Worm (Caenorhabditis elegans): ENCODE data around the gene ZK809.5.

ZK809.5 gene

DNA sequence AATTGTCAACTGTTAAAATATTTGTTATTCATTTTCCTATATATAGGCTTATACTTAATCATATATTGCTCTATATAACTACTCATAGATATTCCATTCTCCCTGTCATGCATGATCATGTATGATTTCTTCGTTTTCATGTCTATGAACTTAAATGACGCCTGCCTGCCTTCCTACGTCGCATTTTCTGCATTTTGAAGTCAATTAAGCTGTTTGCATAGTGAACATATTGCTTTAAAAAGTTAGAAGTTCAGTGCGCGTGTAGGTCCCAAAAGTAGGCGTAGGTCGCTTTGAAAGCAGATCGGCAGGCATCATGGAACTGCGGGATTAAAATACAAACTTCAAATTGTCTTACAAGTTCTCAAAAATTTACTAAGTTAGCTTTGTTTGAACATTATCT, 11.8 kb upstream of the ZK809.5 start (continued):
- no peak for TF ChIP-seq jun-1 (tag; optimal IDR thresholded peaks at IDR 0.05)
- no peak for TF ChIP-seq lim-7 (GFP tag; IDR thresholded peaks at IDR 0.05)
- 0 out of 2 replicates have a peak, but pooled peaks have one; percentile 24 for TF ChIP-seq ctbp-1 (GFP tag; IDR thresholded peaks at IDR 0.05)
- no peak for TF ChIP-seq nhr-102 (tag; optimal IDR thresholded peaks at IDR 0.05)
- TF ChIP-seq nhr-111 (GFP tag; optimal IDR thresholded peaks at IDR 0.05), result no peak

DNA sequence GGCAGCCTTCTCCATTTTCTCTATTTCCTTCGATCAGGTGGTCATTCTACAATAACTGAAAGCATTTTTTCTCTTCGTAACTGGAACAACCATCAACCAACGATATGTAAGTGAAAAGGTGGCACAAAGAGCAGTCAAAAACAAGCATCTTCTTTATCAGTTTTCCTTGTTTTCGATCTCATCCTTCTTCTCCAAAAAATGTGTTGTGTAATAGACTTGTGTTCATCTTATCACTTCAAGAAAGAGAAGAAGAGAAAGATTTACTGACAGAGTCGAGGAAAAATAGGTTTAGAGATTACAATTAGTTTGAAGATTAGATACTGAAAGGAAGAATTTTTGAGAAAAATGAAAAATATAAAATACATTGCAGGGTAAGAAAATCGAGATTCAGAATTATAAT, 11.2 kb upstream of the ZK809.5 start:
- TF ChIP-seq attf-4 (tag; optimal IDR thresholded peaks at IDR 0.05), result no peak
- no peak for TF ChIP-seq daf-16 (GFP tag; optimal IDR thresholded peaks at IDR 0.05)
- TF ChIP-seq daf-16 (tag; optimal IDR thresholded peaks at IDR 0.05), result peak; percentile 86
- no peak for TF ChIP-seq nhr-48 (tag; optimal IDR thresholded peaks at IDR 0.05)
- peak; percentile 2 for TF ChIP-seq nhr-28 (tag; optimal IDR thresholded peaks at IDR 0.05)
- peak; percentile 39 for TF ChIP-seq dve-1 (tag; optimal IDR thresholded peaks at IDR 0.05; ENCODE audit: insufficient read depth)
- TF ChIP-seq unc-62 (GFP tag; optimal IDR thresholded peaks at IDR 0.05 in 1 of 2), result peak in 1 of 2 experiments; percentile 92
- no peak for TF ChIP-seq unc-62 (tag; optimal IDR thresholded peaks at IDR 0.05)
- TF ChIP-seq lin-38 (GFP tag; IDR thresholded peaks at IDR 0.05), result no peak

DNA sequence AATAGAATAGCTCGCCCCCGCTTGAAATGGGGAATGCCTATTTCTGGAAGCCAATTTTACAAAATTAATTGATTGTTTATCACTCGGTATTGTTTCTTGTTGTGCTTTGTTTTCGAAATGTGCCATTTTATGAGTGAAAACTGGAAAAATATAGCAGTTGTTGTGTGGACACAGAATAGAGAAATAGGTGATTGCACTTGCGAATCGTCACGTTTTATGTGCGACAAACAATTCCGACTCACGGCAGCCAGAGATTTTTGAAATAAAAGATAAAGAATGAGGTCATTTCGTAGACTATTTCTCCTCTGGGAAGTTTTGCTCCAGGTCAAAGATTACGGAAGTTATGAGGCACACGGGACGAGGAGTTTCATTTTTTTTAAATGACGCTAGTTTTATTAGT, 9.6 kb upstream of the ZK809.5 start:
- TF ChIP-seq snpc-1.2 (GFP tag; IDR thresholded peaks at IDR 0.05) (no peak), dve-1 (tag; optimal IDR thresholded peaks at IDR 0.05; ENCODE audit: insufficient read depth) (peak; percentile 48), daf-8 (GFP tag; IDR thresholded peaks at IDR 0.05) (no peak), T26A8.4 (GFP tag; IDR thresholded peaks at IDR 0.05) (no peak), mep-1 (tag; optimal IDR thresholded peaks at IDR 0.05) (no peak), hlh-11 (tag; optimal IDR thresholded peaks at IDR 0.05) (peak; percentile 9), nhr-10 (tag; optimal IDR thresholded peaks at IDR 0.05) (no peak), daf-16 (GFP tag; optimal IDR thresholded peaks at IDR 0.05) (peak in 1 of 2 experiments; percentile 77), daf-16 (tag; optimal IDR thresholded peaks at IDR 0.05) (peak; percentile 74)

DNA sequence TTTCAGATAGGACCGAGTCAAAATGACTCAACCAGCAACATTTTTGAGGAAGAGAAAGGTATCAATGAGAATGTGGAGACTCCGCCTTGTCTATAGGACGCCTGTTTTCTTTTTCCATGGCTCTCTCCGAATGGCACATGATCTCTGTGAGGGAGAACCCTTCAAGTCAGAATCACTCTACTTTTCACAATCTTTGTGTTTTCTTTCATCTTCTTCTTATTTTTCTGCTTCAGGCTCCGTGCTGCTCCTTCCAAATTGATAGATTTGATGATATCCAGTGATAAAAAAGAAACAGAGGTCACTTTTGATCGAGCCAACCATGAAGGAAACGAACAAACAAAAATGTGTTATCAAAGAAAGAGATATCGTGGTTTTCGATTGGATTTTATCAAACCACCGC, 7.5 kb upstream of the ZK809.5 start, which contains the start of gene ZK809.8:
TSS of gene ZK809.8 (minus strand) at position 34 of the 400 bp plus-strand sequence.
- TF ChIP-seq aly-2 (tag; optimal IDR thresholded peaks at IDR 0.05) (no peak), madf-5 (GFP tag; IDR thresholded peaks at IDR 0.05) (no peak), lin-15B (tag; optimal IDR thresholded peaks at IDR 0.05) (no peak), ceh-44 (GFP tag; IDR thresholded peaks at IDR 0.05) (no peak), zip-11 (GFP tag; IDR thresholded peaks at IDR 0.05) (no peak), F44E2.7 (GFP tag; IDR thresholded peaks at IDR 0.05) (no peak), hlh-30 (tag; optimal IDR thresholded peaks at IDR 0.05; ENCODE audit: insufficient read depth) (peak; percentile 5), daf-16 (GFP tag; optimal IDR thresholded peaks at IDR 0.05) (peak in 1 of 2 experiments; percentile 77), daf-16 (tag; optimal IDR thresholded peaks at IDR 0.05) (no peak), nhr-77 (tag; optimal IDR thresholded peaks at IDR 0.05) (no peak), pqm-1 (tag; optimal IDR thresholded peaks at IDR 0.05) (no peak), unc-62 (GFP tag; optimal IDR thresholded peaks at IDR 0.05 in 1 of 2) (peak in 1 of 2 experiments; percentile 87), unc-62 (tag; optimal IDR thresholded peaks at IDR 0.05) (no peak), jun-1 (tag; optimal IDR thresholded peaks at IDR 0.05) (no peak), mep-1 (tag; optimal IDR thresholded peaks at IDR 0.05) (no peak), fos-1 (tag; optimal IDR thresholded peaks at IDR 0.05) (no peak), nhr-25 (tag; optimal IDR thresholded peaks at IDR 0.05; ENCODE audit: borderline replicate concordance, insufficient read depth) (no peak), nhr-28 (tag; optimal IDR thresholded peaks at IDR 0.05) (no peak), tag-97 (GFP tag; IDR thresholded peaks at IDR 0.05) (no peak), hlh-11 (tag; optimal IDR thresholded peaks at IDR 0.05) (peak; percentile 44), fkh-10 (GFP tag; optimal IDR thresholded peaks at IDR 0.05) (no peak), vab-7 (GFP tag; IDR thresholded peaks at IDR 0.05) (no peak), lir-3 (tag; optimal IDR thresholded peaks at IDR 0.05) (no peak), snpc-4 (tag; optimal IDR thresholded peaks at IDR 0.05) (no peak), dpl-1 (GFP tag; optimal IDR thresholded peaks at IDR 0.05) (no peak), nhr-11 (tag; optimal IDR thresholded peaks at IDR 0.05) (no peak), ceh-28 (tag; optimal IDR thresholded peaks at IDR 0.05) (no peak), gei-8 (GFP tag; optimal IDR thresholded peaks at IDR 0.05) (no peak), T20F7.1 (GFP tag; optimal IDR thresholded peaks at IDR 0.05) (no peak)
